Worm (Caenorhabditis elegans) whole organism, L4 larva: Measurements from ENCODE around the gene T20G5.8.

Source experiments
- F37D6.2 ChIP-seq: sonication (generic microtip); optimal IDR thresholded peaks from 2 replicates; lab custom pipeline; 2016; ENCODE audit warnings: mild to moderate bottlenecking, missing genetic modification characterization, missing compliant biosample characterization
- F44E2.7 ChIP-seq: fragments of 200-800 bp; sonication (Bioruptor generic); IDR thresholded peaks from 2 replicates; pipeline ENCODE4 v2.1.2; 2022; ENCODE audit warnings: missing genetic modification characterization, missing compliant biosample characterization
- R02D3.7 ChIP-seq: fragments of 150-350 bp; sonication (generic microtip); optimal IDR thresholded peaks from 3 replicates; lab custom pipeline; 2014; ENCODE audit warnings: missing biosample characterization, missing genetic modification characterization
- T20F7.1 ChIP-seq: fragments of 200-800 bp; sonication (Bioruptor generic); optimal IDR thresholded peaks from 2 replicates; lab custom pipeline; 2018; ENCODE audit warnings: mild to moderate bottlenecking, missing genetic modification characterization, missing compliant biosample characterization
- Y48G9A.11 ChIP-seq: fragments of 200-800 bp; sonication (Bioruptor generic); IDR thresholded peaks from 2 replicates; pipeline ENCODE4 v1.3.6; 2022; ENCODE audit warnings: missing genetic modification reagents, missing genetic modification characterization, missing compliant biosample characterization
- Y5F2A.4 ChIP-seq: fragments of 200-800 bp; sonication (Bioruptor generic); optimal IDR thresholded peaks from 2 replicates; lab custom pipeline; 2018; ENCODE audit warnings: mild to moderate bottlenecking, missing genetic modification characterization, missing compliant biosample characterization
- Y75B8A.6 ChIP-seq: fragments of 200-800 bp; sonication (Bioruptor generic); IDR thresholded peaks from 2 replicates; pipeline ENCODE4 v1.3.6; 2022; ENCODE audit warnings: missing genetic modification reagents, missing genetic modification characterization, missing compliant biosample characterization
- ZK546.5 ChIP-seq, 2 experiments: sonication (generic microtip); optimal IDR thresholded peaks; 2 replicates each; lab custom pipeline; 2017; ENCODE audit warnings: missing biosample characterization in 2 of 2, missing genetic modification characterization in 2 of 2
- ama-1 ChIP-seq: fragments of 150-350 bp; optimal IDR thresholded peaks from 2 replicates; lab custom pipeline; 2014; ENCODE audit warnings: inconsistent platforms, mixed read lengths
- arid-1 ChIP-seq: fragments of 200-800 bp; sonication (Bioruptor generic); conservative IDR thresholded peaks from 2 replicates; pipeline ENCODE4 v1.3.6; 2022; ENCODE audit warnings: missing genetic modification reagents, missing genetic modification characterization, missing compliant biosample characterization
- attf-4 ChIP-seq: sonication (generic microtip); optimal IDR thresholded peaks from 3 replicates; lab custom pipeline; 2017; ENCODE audit warnings: missing biosample characterization, missing genetic modification characterization
- ceh-20 ChIP-seq: fragments of 200-800 bp; sonication (Bioruptor generic); IDR thresholded peaks from 2 replicates; pipeline ENCODE4 v1.3.6; 2022; ENCODE audit warnings: missing genetic modification reagents, missing genetic modification characterization, missing compliant biosample characterization
- ceh-44 ChIP-seq: fragments of 200-800 bp; sonication (Bioruptor generic); IDR thresholded peaks from 2 replicates; pipeline ENCODE4 v1.3.6; 2022; ENCODE audit warnings: missing genetic modification reagents, missing genetic modification characterization, missing compliant biosample characterization
- ceh-62 ChIP-seq: sonication (generic microtip); optimal IDR thresholded peaks from 2 replicates; lab custom pipeline; 2017; ENCODE audit warnings: missing biosample characterization, missing genetic modification characterization
- ceh-82 ChIP-seq: sonication (generic microtip); optimal IDR thresholded peaks from 2 replicates; lab custom pipeline; 2017; ENCODE audit warnings: missing biosample characterization, missing genetic modification characterization
- ces-1 ChIP-seq: fragments of 150-350 bp; sonication (generic microtip); optimal IDR thresholded peaks from 4 replicates; lab custom pipeline; 2014; ENCODE audit warnings: missing biosample characterization, missing genetic modification reagents, missing genetic modification characterization
- daf-12 ChIP-seq: fragments of 150-350 bp; optimal IDR thresholded peaks from 2 replicates; lab custom pipeline; 2014; ENCODE audit warnings: missing biosample characterization, missing genetic modification reagents, missing genetic modification characterization
- dmd-8 ChIP-seq: fragments of 200-800 bp; sonication (Bioruptor generic); IDR thresholded peaks from 2 replicates; pipeline ENCODE4 v1.3.6; 2022; ENCODE audit warnings: missing genetic modification characterization, missing compliant biosample characterization
- dpl-1 ChIP-seq: fragments of 150-350 bp; optimal IDR thresholded peaks from 2 replicates; lab custom pipeline; 2014; ENCODE audit warnings: missing biosample characterization, missing genetic modification reagents, missing genetic modification characterization
- dve-1 ChIP-seq: sonication (generic microtip); optimal IDR thresholded peaks from 2 replicates; lab custom pipeline; 2017; ENCODE audit warnings: antibody characterized with exemption, mild to moderate bottlenecking, missing genetic modification characterization, missing compliant biosample characterization; ENCODE audit not compliant: insufficient read depth
- egl-27 ChIP-seq: sonication (generic microtip); optimal IDR thresholded peaks from 3 replicates; lab custom pipeline; 2017; ENCODE audit warnings: missing biosample characterization, missing genetic modification reagents, missing genetic modification characterization
- egl-43 ChIP-seq: fragments of 200-800 bp; sonication (Bioruptor generic); IDR thresholded peaks from 2 replicates; pipeline ENCODE4 v1.3.6; 2022; ENCODE audit warnings: missing genetic modification reagents, missing genetic modification characterization, missing compliant biosample characterization
- gei-8 ChIP-seq: fragments of 200-800 bp; sonication (Bioruptor generic); optimal IDR thresholded peaks from 2 replicates; lab custom pipeline; 2018; ENCODE audit warnings: mild to moderate bottlenecking, missing genetic modification characterization, missing compliant biosample characterization
- hmg-1.1 ChIP-seq: fragments of 200-800 bp; sonication (Bioruptor generic); IDR thresholded peaks from 2 replicates; pipeline ENCODE4 v1.3.6; 2022; ENCODE audit warnings: missing genetic modification reagents, missing genetic modification characterization, missing compliant biosample characterization
- jun-1 ChIP-seq: fragments of 150-350 bp; optimal IDR thresholded peaks from 2 replicates; lab custom pipeline; 2014; ENCODE audit warnings: missing biosample characterization, missing genetic modification reagents, missing genetic modification characterization
- lim-7 ChIP-seq: fragments of 200-800 bp; sonication (Bioruptor generic); IDR thresholded peaks from 2 replicates; pipeline ENCODE4 v1.3.6; 2022; ENCODE audit warnings: missing genetic modification characterization, missing compliant biosample characterization
- lin-1 ChIP-seq: fragments of 200-800 bp; sonication (Bioruptor generic); IDR thresholded peaks from 2 replicates; pipeline ENCODE4 v1.3.6; 2022; ENCODE audit warnings: missing genetic modification reagents, missing genetic modification characterization, missing compliant biosample characterization
- lin-13 ChIP-seq: fragments of 150-350 bp; optimal IDR thresholded peaks from 2 replicates; lab custom pipeline; 2014; ENCODE audit warnings: missing biosample characterization, missing genetic modification reagents, missing genetic modification characterization
- lsy-2 ChIP-seq, 2 experiments: fragments of 150-350 bp in 1 of 2; sonication (generic microtip) in 1 of 2; optimal IDR thresholded peaks; 2 replicates each; lab custom pipeline; 2014 to 2017; ENCODE audit warnings: missing biosample characterization in 2 of 2, missing genetic modification characterization in 2 of 2
- mdt-29 ChIP-seq: fragments of 200-800 bp; sonication (Bioruptor generic); IDR thresholded peaks from 2 replicates; pipeline ENCODE4 v1.3.6; 2022; ENCODE audit warnings: missing genetic modification reagents, missing genetic modification characterization, missing compliant biosample characterization
- mes-2 ChIP-seq: sonication (generic microtip); optimal IDR thresholded peaks from 2 replicates; lab custom pipeline; 2016; ENCODE audit warnings: missing genotype, mild to moderate bottlenecking, missing genetic modification characterization, missing compliant biosample characterization; ENCODE audit not compliant: poor library complexity, severe bottlenecking
- mxl-2 ChIP-seq: fragments of 200-800 bp; sonication (Bioruptor generic); conservative IDR thresholded peaks from 2 replicates; pipeline ENCODE4 v1.3.6; 2022; ENCODE audit warnings: missing genetic modification reagents, missing genetic modification characterization, missing compliant biosample characterization
- nhr-10 ChIP-seq: fragments of 150-350 bp; optimal IDR thresholded peaks from 2 replicates; lab custom pipeline; 2014; ENCODE audit warnings: missing biosample characterization, missing genetic modification characterization
- nhr-25 ChIP-seq: sonication (generic microtip); optimal IDR thresholded peaks from 2 replicates; lab custom pipeline; 2017; ENCODE audit warnings: missing genetic modification characterization, mild to moderate bottlenecking, missing compliant biosample characterization, antibody characterized with exemption, moderate library complexity, borderline replicate concordance; ENCODE audit not compliant: insufficient read depth
- nhr-48 ChIP-seq: sonication (generic microtip); optimal IDR thresholded peaks from 2 replicates; lab custom pipeline; 2016; ENCODE audit warnings: mild to moderate bottlenecking, missing genetic modification characterization, missing compliant biosample characterization
- nhr-76 ChIP-seq: fragments of 150-350 bp; optimal IDR thresholded peaks from 2 replicates; lab custom pipeline; 2014; ENCODE audit warnings: missing biosample characterization, missing genetic modification characterization
- nhr-77 ChIP-seq: fragments of 150-350 bp; optimal IDR thresholded peaks from 2 replicates; lab custom pipeline; 2014; ENCODE audit warnings: missing biosample characterization, missing genetic modification characterization
- pha-4 ChIP-seq, 2 experiments: fragments of 150-350 bp in 1 of 2; fragments of 200-800 bp in 1 of 2; sonication (Bioruptor generic) in 1 of 2; IDR thresholded peaks in 1 of 2; optimal IDR thresholded peaks in 1 of 2; 2 replicates each; pipeline versions ENCODE4 v1.3.6 to Lab custom; 2014 to 2022; ENCODE audit warnings: missing genetic modification characterization in 2 of 2, missing genetic modification reagents in 2 of 2, missing biosample characterization in 1 of 2, missing compliant biosample characterization in 1 of 2
- pqm-1 ChIP-seq: sonication (generic microtip); optimal IDR thresholded peaks from 2 replicates; lab custom pipeline; 2017; ENCODE audit warnings: missing biosample characterization, missing genetic modification characterization
- rbr-2 ChIP-seq: sonication (generic microtip); optimal IDR thresholded peaks from 2 replicates; lab custom pipeline; 2016; ENCODE audit warnings: missing genotype, missing genetic modification characterization, missing compliant biosample characterization
- set-16 ChIP-seq: fragments of 200-800 bp; sonication (Bioruptor generic); IDR thresholded peaks from 2 replicates; pipeline ENCODE4 v1.3.6; 2022; ENCODE audit warnings: missing genetic modification reagents, missing genetic modification characterization, missing compliant biosample characterization
- skn-1 ChIP-seq: fragments of 150-350 bp; optimal IDR thresholded peaks from 2 replicates; lab custom pipeline; 2014; ENCODE audit warnings: missing biosample characterization, missing genetic modification characterization
- snpc-1.2 ChIP-seq: fragments of 200-800 bp; sonication (Bioruptor generic); IDR thresholded peaks from 2 replicates; pipeline ENCODE4 v1.3.6; 2022; ENCODE audit warnings: missing genetic modification reagents, missing genetic modification characterization, missing compliant biosample characterization
- snpc-4 ChIP-seq: fragments of 150-350 bp; optimal IDR thresholded peaks from 2 replicates; lab custom pipeline; 2014; ENCODE audit warnings: missing biosample characterization, missing genetic modification characterization
- tag-97 ChIP-seq: fragments of 200-800 bp; sonication (Bioruptor generic); IDR thresholded peaks from 2 replicates; pipeline ENCODE4 v1.3.6; 2022; ENCODE audit warnings: missing genetic modification characterization, missing compliant biosample characterization
- tra-1 ChIP-seq: fragments of 200-800 bp; sonication (Bioruptor generic); IDR thresholded peaks from 2 replicates; pipeline ENCODE4 v1.3.6; 2022; ENCODE audit warnings: missing genetic modification reagents, missing genetic modification characterization, missing compliant biosample characterization
- unc-39 ChIP-seq: sonication (generic microtip); optimal IDR thresholded peaks from 2 replicates; lab custom pipeline; 2017; ENCODE audit warnings: missing biosample characterization, missing genetic modification characterization
- vab-7 ChIP-seq: fragments of 200-800 bp; sonication (Bioruptor generic); IDR thresholded peaks from 2 replicates; pipeline ENCODE4 v1.3.6; 2022; ENCODE audit warnings: missing genetic modification reagents, missing genetic modification characterization, missing compliant biosample characterization
- zfp-3 ChIP-seq: fragments of 200-800 bp; sonication (Bioruptor generic); conservative IDR thresholded peaks from 2 replicates; pipeline ENCODE4 v1.3.6; 2022; ENCODE audit warnings: missing genetic modification reagents, missing genetic modification characterization, missing compliant biosample characterization
- zip-2 ChIP-seq: fragments of 150-350 bp; optimal IDR thresholded peaks from 2 replicates; lab custom pipeline; 2014; ENCODE audit warnings: missing biosample characterization, missing genetic modification characterization
- ztf-7 ChIP-seq: fragments of 150-350 bp; optimal IDR thresholded peaks from 2 replicates; lab custom pipeline; 2014; ENCODE audit warnings: missing biosample characterization, missing genetic modification characterization

Gene T20G5.8

ce11 chrIII:10214540-10214979, 15.4 kb downstream of the T20G5.8 start:
- TF ChIP-seq rbr-2 (tag; lab: Kevin White, UChicago) (peak; percentile 17), lim-7 (GFP tag; lab: Robert Waterston, UW) (0 out of 2 replicates have a peak, but pooled peaks have one; percentile 32), ceh-82 (tag; lab: Kevin White, UChicago) (no peak), dve-1 (tag; lab: Kevin White, UChicago) (peak; percentile 87), mdt-29 (peak; percentile 64), lsy-2 (tag; optimal IDR thresholded peaks at IDR 0.05; lab: Kevin White, UChicago) (peak; percentile 5 to 74), set-16 (peak; percentile 27; the same call in 1 of the 2 replicates), nhr-48 (tag; lab: Kevin White, UChicago) (peak; percentile 65), egl-27 (tag; lab: Kevin White, UChicago) (no peak), gei-8 (GFP tag; lab: Kevin White, UChicago) (peak; percentile 52), nhr-76 (tag; lab: Kevin White, UChicago) (no peak), F44E2.7 (GFP tag; lab: Robert Waterston, UW) (no peak), pha-4 (GFP tag; IDR thresholded peaks at IDR 0.05; lab: Robert Waterston, UW) (peak; percentile 83), pha-4 (tag; optimal IDR thresholded peaks at IDR 0.05; lab: Kevin White, UChicago) (no peak), attf-4 (tag; lab: Kevin White, UChicago) (no peak), ceh-44 (GFP tag; lab: Robert Waterston, UW) (no peak), Y48G9A.11 (GFP tag; lab: Robert Waterston, UW) (peak; percentile 70), dpl-1 (no peak), Y5F2A.4 (peak; percentile 2), daf-12 (tag; lab: Kevin White, UChicago) (no peak), R02D3.7 (no peak), ceh-20 (GFP tag; lab: Robert Waterston, UW) (peak; percentile 58; the same call in 1 of the 2 replicates), vab-7 (GFP tag; lab: Robert Waterston, UW) (no peak), ceh-62 (no peak), pqm-1 (tag; lab: Kevin White, UChicago) (no peak), egl-43 (GFP tag; lab: Robert Waterston, UW) (peak; percentile 79), zfp-3 (GFP tag; lab: Robert Waterston, UW) (peak; percentile 99), T20F7.1 (GFP tag; lab: Kevin White, UChicago) (no peak), Y75B8A.6 (GFP tag; lab: Robert Waterston, UW) (peak; percentile 93), zip-2 (tag; lab: Kevin White, UChicago) (peak; percentile 45), ama-1 (lab: Kevin White, UChicago) (peak; percentile 90), ces-1 (GFP tag; lab: Kevin White, UChicago) (no peak), nhr-25 (tag; lab: Kevin White, UChicago) (peak; percentile 69), mxl-2 (GFP tag; lab: Robert Waterston, UW) (no peak), lin-1 (GFP tag; lab: Robert Waterston, UW) (peak; percentile 61; the same call in 1 of the 2 replicates), ZK546.5 (tag; optimal IDR thresholded peaks at IDR 0.05; lab: Kevin White, UChicago) (no peak), jun-1 (tag; lab: Kevin White, UChicago) (peak; percentile 49), arid-1 (GFP tag; lab: Robert Waterston, UW) (peak; percentile 70), tag-97 (GFP tag; lab: Robert Waterston, UW) (no peak), nhr-77 (peak; percentile 75), tra-1 (GFP tag; lab: Robert Waterston, UW) (peak; percentile 50), mes-2 (tag; lab: Kevin White, UChicago) (peak; percentile 49), nhr-10 (tag; lab: Kevin White, UChicago) (peak; percentile 85), unc-39 (tag; lab: Kevin White, UChicago) (no peak), snpc-1.2 (GFP tag; lab: Robert Waterston, UW) (0 out of 2 replicates have a peak, but pooled peaks have one; percentile 58), dmd-8 (GFP tag; lab: Robert Waterston, UW) (0 out of 2 replicates have a peak, but pooled peaks have one; percentile 37), ztf-7 (no peak), hmg-1.1 (peak; percentile 43; the same call in 1 of the 2 replicates), F37D6.2 (tag; lab: Kevin White, UChicago) (no peak), lin-13 (peak; percentile 43), snpc-4 (no peak), skn-1 (tag; lab: Kevin White, UChicago) (no peak)
